Fruit fly (Drosophila melanogaster) whole organism, embryonic: Measurements from ENCODE around the gene CG34325.

Experiments
- B-H2 ChIP-seq: fragments of 200-800 bp; sonication (Bioruptor generic); optimal IDR thresholded peaks from 2 replicates; lab custom pipeline; 2018; ENCODE audit warnings: missing biosample characterization, mild to moderate bottlenecking, missing genetic modification characterization
- Blimp-1 ChIP-seq: fragments of 200-800 bp; sonication (Bioruptor generic); optimal IDR thresholded peaks from 3 replicates; lab custom pipeline; 2018; ENCODE audit warnings: missing biosample characterization, missing genetic modification characterization, mild to moderate bottlenecking, moderate library complexity, missing genetic modification reagents
- Bteb2 ChIP-seq: fragments of 200-800 bp; sonication (Bioruptor generic); optimal IDR thresholded peaks from 2 replicates; lab custom pipeline; 2016; ENCODE audit warnings: missing biosample characterization, missing genetic modification characterization
- CG10462 ChIP-seq: fragments of 200-800 bp; sonication (Bioruptor generic); optimal IDR thresholded peaks from 2 replicates; lab custom pipeline; 2016; ENCODE audit warnings: missing biosample characterization, missing genetic modification characterization
- CG13296 ChIP-seq: fragments of 200-800 bp; sonication (Bioruptor generic); optimal IDR thresholded peaks from 3 replicates; lab custom pipeline; 2018; ENCODE audit warnings: missing biosample characterization, mild to moderate bottlenecking, missing genetic modification characterization
- CG14014 ChIP-seq: fragments of 200-800 bp; sonication (Bioruptor generic); IDR thresholded peaks from 2 replicates; pipeline ENCODE4 v1.3.6; 2022; ENCODE audit warnings: missing biosample characterization, missing genetic modification characterization
- CG2678 ChIP-seq: fragments of 200-800 bp; sonication (Bioruptor generic); optimal IDR thresholded peaks from 3 replicates; lab custom pipeline; 2019; ENCODE audit warnings: missing biosample characterization, mild to moderate bottlenecking, missing genetic modification characterization, moderate library complexity
- CG2875 ChIP-seq: fragments of 200-800 bp; sonication (Bioruptor generic); optimal IDR thresholded peaks from 2 replicates; lab custom pipeline; 2017; ENCODE audit warnings: missing biosample characterization, mild to moderate bottlenecking, missing genetic modification characterization, missing genetic modification reagents
- CG3065 ChIP-seq: fragments of 200-800 bp; sonication (Bioruptor generic); optimal IDR thresholded peaks from 2 replicates; lab custom pipeline; 2016; ENCODE audit warnings: missing biosample characterization, missing genetic modification characterization
- CG31365 ChIP-seq: fragments of 200-800 bp; sonication (Bioruptor generic); optimal IDR thresholded peaks from 2 replicates; lab custom pipeline; 2018; ENCODE audit warnings: missing biosample characterization, mild to moderate bottlenecking, missing genetic modification characterization
- CG4282 ChIP-seq: fragments of 200-800 bp; sonication (Bioruptor generic); optimal IDR thresholded peaks from 2 replicates; lab custom pipeline; 2016; ENCODE audit warnings: missing biosample characterization, missing genetic modification characterization
- CG4707 ChIP-seq: fragments of 200-800 bp; sonication (Bioruptor generic); optimal IDR thresholded peaks from 2 replicates; lab custom pipeline; 2018; ENCODE audit warnings: missing biosample characterization, mild to moderate bottlenecking, missing genetic modification characterization, moderate library complexity
- CG4730 ChIP-seq: fragments of 200-800 bp; sonication (Bioruptor generic); IDR thresholded peaks from 2 replicates; pipeline ENCODE4 v1.3.6; 2022; ENCODE audit warnings: missing biosample characterization, missing genetic modification characterization
- CG6175 ChIP-seq: fragments of 200-800 bp; sonication (Bioruptor generic); IDR thresholded peaks from 3 replicates; pipeline ENCODE4 v1.3.6; 2022; ENCODE audit warnings: missing biosample characterization, missing genetic modification characterization
- CG6683 ChIP-seq: fragments of 200-800 bp; sonication (Bioruptor generic); optimal IDR thresholded peaks from 2 replicates; lab custom pipeline; 2017; ENCODE audit warnings: missing biosample characterization, mild to moderate bottlenecking, missing genetic modification characterization, missing genetic modification reagents
- CG8388 ChIP-seq: fragments of 200-800 bp; sonication (Bioruptor generic); optimal IDR thresholded peaks from 2 replicates; lab custom pipeline; 2019; ENCODE audit warnings: missing biosample characterization, mild to moderate bottlenecking, missing genetic modification characterization, moderate library complexity
- CG8924 ChIP-seq: fragments of 200-800 bp; optimal IDR thresholded peaks from 3 replicates; lab custom pipeline; 2019; ENCODE audit warnings: missing biosample characterization, mild to moderate bottlenecking, missing genetic modification characterization, moderate library complexity
- CG9727 ChIP-seq: fragments of 200-800 bp; sonication (Bioruptor generic); optimal IDR thresholded peaks from 3 replicates; lab custom pipeline; 2017; ENCODE audit warnings: missing biosample characterization, mild to moderate bottlenecking, missing genetic modification characterization
- Dref ChIP-seq: fragments of 200-800 bp; sonication (Bioruptor generic); IDR thresholded peaks from 2 replicates; pipeline ENCODE4 v1.3.6; 2022; ENCODE audit warnings: missing biosample characterization, missing genetic modification characterization
- ERR ChIP-seq: fragments of 200-800 bp; sonication (Bioruptor generic); optimal IDR thresholded peaks from 2 replicates; lab custom pipeline; 2016; ENCODE audit warnings: missing biosample characterization, missing genetic modification characterization
- Elba2 ChIP-seq: fragments of 200-800 bp; sonication (Bioruptor generic); optimal IDR thresholded peaks from 3 replicates; lab custom pipeline; 2016; ENCODE audit warnings: missing biosample characterization, missing genetic modification characterization
- HmgZ ChIP-seq: fragments of 200-800 bp; sonication (Bioruptor generic); optimal IDR thresholded peaks from 2 replicates; lab custom pipeline; 2018; ENCODE audit warnings: missing biosample characterization, mild to moderate bottlenecking, missing genetic modification characterization
- Hmr ChIP-seq: fragments of 200-800 bp; sonication (Bioruptor generic); optimal IDR thresholded peaks from 3 replicates; lab custom pipeline; 2017; ENCODE audit warnings: mild to moderate bottlenecking, missing biosample characterization, missing genetic modification reagents, missing genetic modification characterization
- Opbp ChIP-seq: fragments of 200-800 bp; sonication (Bioruptor generic); IDR thresholded peaks from 3 replicates; pipeline ENCODE4 v1.3.6; 2022; ENCODE audit warnings: missing biosample characterization, missing genetic modification characterization; ENCODE audit not compliant: partially characterized antibody
- Pdp1 ChIP-seq, 2 experiments: fragments of 200-800 bp; sonication (Bioruptor generic); optimal IDR thresholded peaks; 3 replicates each; lab custom pipeline; 2016; ENCODE audit warnings: missing biosample characterization in 2 of 2, missing genetic modification characterization in 2 of 2, mild to moderate bottlenecking in 1 of 2, moderate library complexity in 1 of 2
- Side ChIP-seq: fragments of 200-800 bp; sonication (Bioruptor generic); optimal IDR thresholded peaks from 2 replicates; lab custom pipeline; 2016; ENCODE audit warnings: missing biosample characterization, missing genetic modification characterization
- Vsx1 ChIP-seq: fragments of 200-800 bp; sonication (Bioruptor generic); optimal IDR thresholded peaks from 2 replicates; lab custom pipeline; 2017; ENCODE audit warnings: missing biosample characterization, mild to moderate bottlenecking, missing genetic modification characterization, missing genetic modification reagents
- Xrp1 ChIP-seq: fragments of 200-800 bp; sonication (Bioruptor generic); IDR thresholded peaks from 2 replicates; pipeline ENCODE4 v1.3.6; 2022; ENCODE audit warnings: missing biosample characterization, missing genetic modification characterization
- ac ChIP-seq: fragments of 200-800 bp; sonication (Bioruptor generic); optimal IDR thresholded peaks from 3 replicates; lab custom pipeline; 2017; ENCODE audit warnings: missing biosample characterization, mild to moderate bottlenecking, missing genetic modification characterization
- ase ChIP-seq: fragments of 200-800 bp; sonication (Bioruptor generic); IDR thresholded peaks from 3 replicates; pipeline ENCODE4 v1.3.6; 2022; ENCODE audit warnings: missing biosample characterization, missing genetic modification characterization
- chinmo ChIP-seq: fragments of 200-800 bp; sonication (Bioruptor generic); IDR thresholded peaks from 4 replicates; pipeline ENCODE4 v1.3.6; 2022; ENCODE audit warnings: missing biosample characterization, missing genetic modification characterization; ENCODE audit not compliant: partially characterized antibody
- dati ChIP-seq: fragments of 200-800 bp; sonication (Bioruptor generic); IDR thresholded peaks from 2 replicates; pipeline ENCODE4 v1.3.6; 2022; ENCODE audit warnings: missing biosample characterization, missing genetic modification characterization
- dm ChIP-seq: fragments of 200-800 bp; sonication (Bioruptor generic); optimal IDR thresholded peaks from 3 replicates; lab custom pipeline; 2016; ENCODE audit warnings: missing biosample characterization, missing genetic modification characterization
- en ChIP-seq: fragments of 200-800 bp; sonication (Bioruptor generic); optimal IDR thresholded peaks from 2 replicates; lab custom pipeline; 2016; ENCODE audit warnings: missing biosample characterization, missing genetic modification characterization
- eyg ChIP-seq: fragments of 200-800 bp; sonication (Bioruptor generic); optimal IDR thresholded peaks from 3 replicates; lab custom pipeline; 2016; ENCODE audit warnings: missing biosample characterization, missing genetic modification characterization
- gt ChIP-seq: fragments of 200-800 bp; sonication (Bioruptor generic); IDR thresholded peaks from 2 replicates; pipeline ENCODE4 v1.3.6; 2022; ENCODE audit warnings: missing biosample characterization, missing genetic modification characterization
- hb ChIP-seq: fragments of 200-800 bp; sonication (Bioruptor generic); IDR thresholded peaks from 3 replicates; pipeline ENCODE4 v1.3.6; 2022; ENCODE audit warnings: missing biosample characterization, missing genetic modification characterization; ENCODE audit not compliant: partially characterized antibody
- ken ChIP-seq: fragments of 200-800 bp; sonication (Bioruptor generic); IDR thresholded peaks from 3 replicates; pipeline ENCODE4 v1.3.6; 2022; ENCODE audit warnings: missing biosample characterization, missing genetic modification characterization
- lab ChIP-seq: fragments of 200-800 bp; sonication (Bioruptor generic); optimal IDR thresholded peaks from 3 replicates; lab custom pipeline; 2017; ENCODE audit warnings: missing biosample characterization, missing genetic modification characterization, mild to moderate bottlenecking, moderate library complexity, missing genetic modification reagents
- nom ChIP-seq: fragments of 200-800 bp; sonication (Bioruptor generic); optimal IDR thresholded peaks from 2 replicates; lab custom pipeline; 2017; ENCODE audit warnings: missing biosample characterization, missing genetic modification characterization, mild to moderate bottlenecking, moderate library complexity, missing genetic modification reagents
- oc ChIP-seq: fragments of 200-800 bp; sonication (Bioruptor generic); optimal IDR thresholded peaks from 2 replicates; lab custom pipeline; 2018; ENCODE audit warnings: missing biosample characterization, mild to moderate bottlenecking, missing genetic modification characterization, moderate library complexity
- pb ChIP-seq: fragments of 200-800 bp; sonication (Bioruptor generic); optimal IDR thresholded peaks from 3 replicates; lab custom pipeline; 2016; ENCODE audit warnings: missing biosample characterization, missing genetic modification characterization
- prd ChIP-seq, 3 experiments: fragments of >200 bp in 2 of 3; fragments of 200-800 bp in 1 of 3; sonication (Bioruptor generic) in 1 of 3; optimal IDR thresholded peaks in 2 of 3; IDR thresholded peaks in 1 of 3; 2 replicates in 2 of 3; 3 replicates in 1 of 3; pipeline versions ENCODE4 v1.3.6 to Lab custom; 2017 to 2022; ENCODE audit warnings: missing biosample characterization in 1 of 3, missing genetic modification characterization in 1 of 3
- row ChIP-seq: fragments of 200-800 bp; sonication (Bioruptor generic); IDR thresholded peaks from 3 replicates; pipeline ENCODE4 v1.3.6; 2022; ENCODE audit warnings: missing biosample characterization, missing genetic modification characterization
- stwl ChIP-seq: fragments of 200-800 bp; sonication (Bioruptor generic); optimal IDR thresholded peaks from 3 replicates; lab custom pipeline; 2018; ENCODE audit warnings: missing biosample characterization, mild to moderate bottlenecking, missing genetic modification characterization, moderate library complexity
- wor ChIP-seq: fragments of 200-800 bp; sonication (Bioruptor generic); IDR thresholded peaks from 2 replicates; pipeline ENCODE4 v1.3.6; 2022; ENCODE audit warnings: missing biosample characterization, missing genetic modification characterization
- zen ChIP-seq: fragments of 200-800 bp; sonication (Bioruptor generic); optimal IDR thresholded peaks from 3 replicates; lab custom pipeline; 2018; ENCODE audit warnings: missing biosample characterization, mild to moderate bottlenecking, missing genetic modification characterization, moderate library complexity

CG34325 gene

dm6 chrX:16723203-16724173, 2.3 kb upstream of the CG34325 start (continued):
- peak; percentile 24 for TF ChIP-seq Side
- TF ChIP-seq CG3065: no peak
- no peak for TF ChIP-seq eyg
- peak; percentile 52 for TF ChIP-seq Blimp-1 (GFP tag; lab: Kevin White, UChicago)
- TF ChIP-seq Hmr (GFP tag; lab: Kevin White, UChicago): peak; percentile 85
- TF ChIP-seq ken (GFP tag; lab: Robert Waterston, UW): peak; percentile 49; the same call in 2 of the 3 replicates
- no peak for TF ChIP-seq gt (GFP tag; lab: Robert Waterston, UW)
- no peak for TF ChIP-seq CG6683 (GFP tag; lab: Kevin White, UChicago)
- TF ChIP-seq CG8388 (GFP tag; lab: Kevin White, UChicago): peak; percentile 80
- 0 out of 4 replicates have a peak, but pooled peaks have one; percentile 53 for TF ChIP-seq chinmo
- no peak for TF ChIP-seq stwl (tag; lab: Kevin White, UChicago)
- TF ChIP-seq ase (GFP tag; lab: Robert Waterston, UW): peak; percentile 55; the same call in 2 of the 3 replicates
- TF ChIP-seq Opbp (GFP tag; lab: Robert Waterston, UW): no peak
- peak; percentile 78 for TF ChIP-seq CG9727 (GFP tag; lab: Kevin White, UChicago)
- no peak for TF ChIP-seq dati
- peak; percentile 55 for TF ChIP-seq wor (GFP tag; lab: Robert Waterston, UW)
- peak; percentile 78 for TF ChIP-seq lab (GFP tag; lab: Kevin White, UChicago)
- TF ChIP-seq Xrp1 (GFP tag; lab: Robert Waterston, UW): peak; percentile 74
- peak; percentile 76 for TF ChIP-seq CG2678 (tag; lab: Kevin White, UChicago)
- TF ChIP-seq CG2875 (GFP tag; lab: Kevin White, UChicago): peak; percentile 62
- peak; percentile 33 for TF ChIP-seq en (GFP tag; lab: Kevin White, UChicago)
- TF ChIP-seq B-H2 (GFP tag; lab: Kevin White, UChicago): no peak
- no peak for TF ChIP-seq CG14014 (GFP tag; lab: Robert Waterston, UW)
- TF ChIP-seq dm (GFP tag; lab: Kevin White, UChicago): no peak
- TF ChIP-seq zen (tag; lab: Kevin White, UChicago): no peak
- TF ChIP-seq hb (GFP tag; lab: Robert Waterston, UW): no peak
- TF ChIP-seq HmgZ (tag; lab: Kevin White, UChicago): peak; percentile 59
- no peak for TF ChIP-seq CG6175
- peak; percentile 50 for TF ChIP-seq oc (tag; lab: Kevin White, UChicago)
- peak; percentile 54 for TF ChIP-seq CG13296 (GFP tag; lab: Kevin White, UChicago)
- peak; percentile 79 for TF ChIP-seq CG8924 (tag; lab: Kevin White, UChicago)
- no peak for TF ChIP-seq CG31365 (tag; lab: Kevin White, UChicago)
- TF ChIP-seq CG4282: no peak
- TF ChIP-seq ERR (GFP tag; lab: Kevin White, UChicago): peak; percentile 2
- TF ChIP-seq pb: no peak
- TF ChIP-seq Pdp1 (GFP tag; optimal IDR thresholded peaks at IDR 0.05; lab: Kevin White, UChicago): peak; percentile 34 to 35
- no peak for TF ChIP-seq prd (optimal IDR thresholded peaks at IDR 0.05; lab: Kevin White, UChicago)
- TF ChIP-seq prd (GFP tag; IDR thresholded peaks at IDR 0.05; lab: Robert Waterston, UW): no peak; the same call in none of the 3 replicates
- TF ChIP-seq Elba2 (GFP tag; lab: Kevin White, UChicago): no peak
- peak; percentile 90 for TF ChIP-seq nom
- no peak for TF ChIP-seq Dref (GFP tag; lab: Robert Waterston, UW)
- TF ChIP-seq Vsx1: peak; percentile 51
- peak; percentile 66 for TF ChIP-seq Bteb2 (GFP tag; lab: Kevin White, UChicago)
- peak; percentile 54 for TF ChIP-seq CG4707 (GFP tag; lab: Kevin White, UChicago)
- TF ChIP-seq row (GFP tag; lab: Robert Waterston, UW): peak; percentile 83
- peak; percentile 33 for TF ChIP-seq CG10462 (GFP tag; lab: Kevin White, UChicago)
- peak; percentile 26; the same call in 1 of the 2 replicates for TF ChIP-seq CG4730 (GFP tag; lab: Robert Waterston, UW)
- no peak for TF ChIP-seq ac
